Fruit fly (Drosophila melanogaster) whole organism, embryonic: ENCODE results near the gene ND-24.

Experiments
- Abd-B ChIP-seq: fragments of 200-800 bp; sonication (Bioruptor generic); optimal IDR thresholded peaks from 2 replicates; lab custom pipeline; 2018; ENCODE audit warnings: missing biosample characterization, mild to moderate bottlenecking, missing genetic modification characterization, moderate library complexity
- Asciz ChIP-seq: fragments of 200-800 bp; sonication (Bioruptor generic); optimal IDR thresholded peaks from 2 replicates; lab custom pipeline; 2017; ENCODE audit warnings: missing biosample characterization, mild to moderate bottlenecking, missing genetic modification characterization, missing genetic modification reagents
- BEAF-32 ChIP-seq: fragments of 200-800 bp; sonication (Bioruptor generic); optimal IDR thresholded peaks from 3 replicates; lab custom pipeline; 2017; ENCODE audit warnings: missing biosample characterization, missing genetic modification characterization, mild to moderate bottlenecking, moderate library complexity, missing genetic modification reagents
- Bgb ChIP-seq: fragments of 200-800 bp; sonication (Bioruptor generic); IDR thresholded peaks from 2 replicates; pipeline ENCODE4 v1.3.6; 2022; ENCODE audit warnings: missing biosample characterization, missing genetic modification characterization; ENCODE audit not compliant: partially characterized antibody
- BtbVII ChIP-seq: fragments of 200-800 bp; sonication (Bioruptor generic); optimal IDR thresholded peaks from 3 replicates; lab custom pipeline; 2017; ENCODE audit warnings: missing biosample characterization, mild to moderate bottlenecking, missing genetic modification characterization
- C15 ChIP-seq: fragments of 200-800 bp; sonication (Bioruptor generic); IDR thresholded peaks from 3 replicates; pipeline ENCODE4 v1.3.6; 2022; ENCODE audit warnings: missing biosample characterization, missing genetic modification characterization
- CG10959 ChIP-seq: fragments of 200-800 bp; sonication (Bioruptor generic); IDR thresholded peaks from 2 replicates; pipeline ENCODE4 v1.3.6; 2022; ENCODE audit warnings: missing biosample characterization, missing genetic modification characterization
- CG10979 ChIP-seq: fragments of 200-800 bp; sonication (Bioruptor generic); optimal IDR thresholded peaks from 2 replicates; lab custom pipeline; 2018; ENCODE audit warnings: missing biosample characterization, mild to moderate bottlenecking, missing genetic modification characterization, moderate library complexity
- CG11085 ChIP-seq: fragments of 200-800 bp; sonication (Bioruptor generic); IDR thresholded peaks from 2 replicates; pipeline ENCODE4 v1.3.6; 2022; ENCODE audit warnings: missing biosample characterization, missing genetic modification characterization
- CG11398 ChIP-seq: fragments of 200-800 bp; sonication (Bioruptor generic); optimal IDR thresholded peaks from 2 replicates; lab custom pipeline; 2016; ENCODE audit warnings: missing biosample characterization, missing genetic modification characterization
- CG13123 ChIP-seq: fragments of 200-800 bp; sonication (Bioruptor generic); optimal IDR thresholded peaks from 2 replicates; lab custom pipeline; 2016; ENCODE audit warnings: missing biosample characterization, missing genetic modification characterization
- CG14014 ChIP-seq: fragments of 200-800 bp; sonication (Bioruptor generic); IDR thresholded peaks from 2 replicates; pipeline ENCODE4 v1.3.6; 2022; ENCODE audit warnings: missing biosample characterization, missing genetic modification characterization
- CG15073 ChIP-seq: fragments of 200-800 bp; sonication (Bioruptor generic); optimal IDR thresholded peaks from 2 replicates; lab custom pipeline; 2016; ENCODE audit warnings: missing biosample characterization, missing genetic modification characterization
- CG15479 ChIP-seq: fragments of 200-800 bp; sonication (Bioruptor generic); optimal IDR thresholded peaks from 3 replicates; lab custom pipeline; 2019; ENCODE audit warnings: missing biosample characterization, mild to moderate bottlenecking, missing genetic modification characterization, moderate library complexity
- CG15696 ChIP-seq: fragments of 200-800 bp; sonication (Bioruptor generic); optimal IDR thresholded peaks from 2 replicates; lab custom pipeline; 2019; ENCODE audit warnings: missing biosample characterization, mild to moderate bottlenecking, missing genetic modification characterization, moderate library complexity
- CG18262 ChIP-seq: fragments of 200-800 bp; optimal IDR thresholded peaks from 3 replicates; lab custom pipeline; 2019; ENCODE audit warnings: missing biosample characterization, mild to moderate bottlenecking, missing genetic modification characterization, moderate library complexity
- CG30431 ChIP-seq: fragments of 200-800 bp; sonication (Bioruptor generic); optimal IDR thresholded peaks from 2 replicates; lab custom pipeline; 2017; ENCODE audit warnings: missing biosample characterization, missing genetic modification characterization
- CG3726 ChIP-seq: fragments of 200-800 bp; sonication (Bioruptor generic); IDR thresholded peaks from 3 replicates; pipeline ENCODE4, ENCODE4 v1.3.6; 2022; ENCODE audit warnings: missing biosample characterization, missing genetic modification characterization
- CG4282 ChIP-seq: fragments of 200-800 bp; sonication (Bioruptor generic); optimal IDR thresholded peaks from 2 replicates; lab custom pipeline; 2016; ENCODE audit warnings: missing biosample characterization, missing genetic modification characterization
- CG6689 ChIP-seq: fragments of 200-800 bp; sonication (Bioruptor generic); IDR thresholded peaks from 2 replicates; pipeline ENCODE4 v1.3.6; 2022; ENCODE audit warnings: missing biosample characterization, missing genetic modification characterization
- CG6854 ChIP-seq: fragments of 200-800 bp; sonication (Bioruptor generic); optimal IDR thresholded peaks from 3 replicates; lab custom pipeline; 2017; ENCODE audit warnings: missing biosample characterization, mild to moderate bottlenecking, missing genetic modification characterization
- CG7357 ChIP-seq: fragments of 200-800 bp; sonication (Bioruptor generic); IDR thresholded peaks from 3 replicates; pipeline ENCODE4 v1.3.6; 2022; ENCODE audit warnings: missing biosample characterization, missing genetic modification characterization
- CG7556 ChIP-seq: fragments of 200-800 bp; sonication (Bioruptor generic); optimal IDR thresholded peaks from 2 replicates; lab custom pipeline; 2017; ENCODE audit warnings: missing biosample characterization, mild to moderate bottlenecking, missing genetic modification characterization
- CG7987 ChIP-seq: fragments of 200-800 bp; sonication (Bioruptor generic); optimal IDR thresholded peaks from 2 replicates; lab custom pipeline; 2018; ENCODE audit warnings: missing biosample characterization, mild to moderate bottlenecking, missing genetic modification characterization, moderate library complexity
- Dbx ChIP-seq: fragments of 200-800 bp; sonication (Bioruptor generic); IDR thresholded peaks from 3 replicates; pipeline ENCODE4 v1.3.6; 2022; ENCODE audit warnings: missing biosample characterization, missing genetic modification characterization
- Doc2 ChIP-seq: fragments of 200-800 bp; sonication (Bioruptor generic); IDR thresholded peaks from 2 replicates; pipeline ENCODE4 v1.3.6; 2022; ENCODE audit warnings: missing biosample characterization, missing genetic modification characterization
- Drgx ChIP-seq: fragments of 200-800 bp; sonication (Bioruptor generic); IDR thresholded peaks from 2 replicates; pipeline ENCODE4 v1.3.6; 2022; ENCODE audit warnings: missing biosample characterization, missing genetic modification characterization
- Eip74EF ChIP-seq, 2 experiments: fragments of 200-800 bp in 1 of 2; fragments of >200 bp in 1 of 2; sonication (Bioruptor generic) in 1 of 2; optimal IDR thresholded peaks; 2 replicates each; lab custom pipeline; 2017 to 2019; ENCODE audit warnings: missing biosample characterization in 2 of 2, missing genetic modification characterization in 2 of 2, mild to moderate bottlenecking in 1 of 2, moderate library complexity in 1 of 2
- Lim3 ChIP-seq: fragments of 200-800 bp; sonication (Bioruptor generic); IDR thresholded peaks from 2 replicates; pipeline ENCODE4 v1.3.6; 2022; ENCODE audit warnings: missing biosample characterization, missing genetic modification characterization
- MTF-1 ChIP-seq: fragments of 200-800 bp; sonication (Bioruptor generic); optimal IDR thresholded peaks from 2 replicates; lab custom pipeline; 2018; ENCODE audit warnings: missing biosample characterization, mild to moderate bottlenecking, missing genetic modification characterization, borderline replicate concordance
- Max ChIP-seq: fragments of 200-800 bp; sonication (Bioruptor generic); optimal IDR thresholded peaks from 2 replicates; lab custom pipeline; 2016; ENCODE audit warnings: missing biosample characterization, mild to moderate bottlenecking, missing genetic modification characterization
- Med ChIP-seq: fragments of 200-800 bp; sonication (Bioruptor generic); peaks from one replicate; lab custom pipeline; 2016; ENCODE audit warnings: missing biosample characterization, missing genetic modification characterization, mild to moderate bottlenecking, inconsistent platforms, moderate library complexity
- ac ChIP-seq: fragments of 200-800 bp; sonication (Bioruptor generic); optimal IDR thresholded peaks from 3 replicates; lab custom pipeline; 2017; ENCODE audit warnings: missing biosample characterization, mild to moderate bottlenecking, missing genetic modification characterization
- chif ChIP-seq, 2 experiments: fragments of 200-800 bp; sonication (Bioruptor generic); optimal IDR thresholded peaks; 3 replicates each; lab custom pipeline; 2016; ENCODE audit warnings: missing biosample characterization in 2 of 2, missing genetic modification characterization in 2 of 2
- dimm ChIP-seq: fragments of 200-800 bp; sonication (Bioruptor generic); IDR thresholded peaks from 2 replicates; pipeline ENCODE4 v1.3.6; 2022; ENCODE audit warnings: missing biosample characterization, missing genetic modification characterization
- esg ChIP-seq: fragments of 200-800 bp; sonication (Bioruptor generic); conservative IDR thresholded peaks from 2 replicates; pipeline ENCODE4 v1.3.6; 2022; ENCODE audit warnings: missing biosample characterization, missing genetic modification characterization
- exex ChIP-seq: fragments of 200-800 bp; sonication (Bioruptor generic); optimal IDR thresholded peaks from 4 replicates; lab custom pipeline; 2018; ENCODE audit warnings: missing biosample characterization, mild to moderate bottlenecking, missing genetic modification characterization, moderate library complexity
- inv ChIP-seq: fragments of 200-800 bp; sonication (Bioruptor generic); IDR thresholded peaks from 2 replicates; pipeline ENCODE4 v1.3.6; 2022; ENCODE audit warnings: missing biosample characterization, missing genetic modification characterization; ENCODE audit not compliant: partially characterized antibody
- jumu ChIP-seq: fragments of 200-800 bp; sonication (Bioruptor generic); optimal IDR thresholded peaks from 3 replicates; lab custom pipeline; 2016; ENCODE audit warnings: missing biosample characterization, missing genetic modification characterization
- ken ChIP-seq: fragments of 200-800 bp; sonication (Bioruptor generic); IDR thresholded peaks from 3 replicates; pipeline ENCODE4 v1.3.6; 2022; ENCODE audit warnings: missing biosample characterization, missing genetic modification characterization
- klu ChIP-seq: fragments of 200-800 bp; sonication (Bioruptor generic); IDR thresholded peaks from 2 replicates; pipeline ENCODE4 v1.3.6; 2022; ENCODE audit warnings: missing biosample characterization, missing genetic modification characterization
- kni ChIP-seq: fragments of 200-800 bp; sonication (Bioruptor generic); optimal IDR thresholded peaks from 3 replicates; lab custom pipeline; 2017; ENCODE audit warnings: mild to moderate bottlenecking, missing biosample characterization, missing genetic modification reagents, missing genetic modification characterization
- lbe ChIP-seq: fragments of 200-800 bp; sonication (Bioruptor generic); optimal IDR thresholded peaks from 2 replicates; lab custom pipeline; 2016; ENCODE audit warnings: missing biosample characterization, mild to moderate bottlenecking, missing genetic modification characterization
- lmd ChIP-seq: fragments of 200-800 bp; sonication (Bioruptor generic); IDR thresholded peaks from 2 replicates; pipeline ENCODE4 v1.3.6; 2022; ENCODE audit warnings: missing biosample characterization, missing genetic modification characterization
- lov ChIP-seq, 2 experiments: fragments of 200-800 bp in 1 of 2; fragments of >200 bp in 1 of 2; sonication (Bioruptor generic) in 1 of 2; IDR thresholded peaks in 1 of 2; optimal IDR thresholded peaks in 1 of 2; 2 replicates in 1 of 2; 3 replicates in 1 of 2; pipeline versions ENCODE4 v1.3.6 to Lab custom; 2017 to 2022; ENCODE audit warnings: missing biosample characterization in 1 of 2, missing genetic modification characterization in 1 of 2
- pita ChIP-seq: fragments of 200-800 bp; sonication (Bioruptor generic); optimal IDR thresholded peaks from 2 replicates; lab custom pipeline; 2017; ENCODE audit warnings: missing biosample characterization, mild to moderate bottlenecking, missing genetic modification characterization
- pum ChIP-seq: fragments of 200-800 bp; sonication (Bioruptor generic); optimal IDR thresholded peaks from 2 replicates; lab custom pipeline; 2016; ENCODE audit warnings: missing biosample characterization, missing genetic modification characterization
- row ChIP-seq: fragments of 200-800 bp; sonication (Bioruptor generic); IDR thresholded peaks from 3 replicates; pipeline ENCODE4 v1.3.6; 2022; ENCODE audit warnings: missing biosample characterization, missing genetic modification characterization
- schlank ChIP-seq: fragments of 200-800 bp; sonication (Bioruptor generic); optimal IDR thresholded peaks from 2 replicates; lab custom pipeline; 2018; ENCODE audit warnings: missing biosample characterization, mild to moderate bottlenecking, missing genetic modification characterization
- sr ChIP-seq: fragments of 200-800 bp; sonication (Bioruptor generic); IDR thresholded peaks from 3 replicates; pipeline ENCODE4 v1.3.6; 2022; ENCODE audit warnings: missing biosample characterization, missing genetic modification characterization
- twi ChIP-seq: fragments of 200-800 bp; optimal IDR thresholded peaks from 2 replicates; lab custom pipeline; 2019; ENCODE audit warnings: missing biosample characterization, mild to moderate bottlenecking, missing genetic modification characterization, moderate library complexity

Gene ND-24

DNA sequence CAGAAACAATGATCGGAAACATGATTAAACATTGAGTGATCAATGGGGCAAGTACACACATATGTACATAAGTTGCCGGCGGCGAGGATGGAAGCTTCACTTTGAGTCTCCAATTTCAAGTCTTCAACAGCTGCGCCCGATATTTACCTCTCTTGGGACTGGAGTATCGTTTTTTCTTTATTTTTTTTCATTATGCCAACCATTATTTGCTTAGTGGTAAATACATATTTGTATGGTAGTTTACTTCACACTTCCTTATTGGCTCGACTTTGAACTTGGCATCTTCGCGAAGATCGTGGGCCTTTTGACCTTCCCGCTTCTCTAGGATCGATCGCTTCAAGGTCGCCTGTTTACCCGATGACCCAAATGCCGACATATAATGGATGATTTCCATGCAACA is 49.2 kb upstream of the ND-24 start (continued):
- no peak for TF ChIP-seq CG15696 (tag; lab: Kevin White, UChicago)
- peak; percentile 31 for TF ChIP-seq CG6854 (GFP tag; lab: Kevin White, UChicago)
- peak in 1 of 2 experiments; percentile 33 for TF ChIP-seq chif (GFP tag; optimal IDR thresholded peaks at IDR 0.05; lab: Kevin White, UChicago)
- TF ChIP-seq pita (GFP tag; lab: Kevin White, UChicago): no peak
- TF ChIP-seq Doc2 (GFP tag; lab: Robert Waterston, UW): no peak
- no peak for TF ChIP-seq CG15479 (GFP tag; lab: Kevin White, UChicago)
- no peak for TF ChIP-seq schlank (tag; lab: Kevin White, UChicago)
- no peak for TF ChIP-seq CG4282 (GFP tag; lab: Kevin White, UChicago)
- TF ChIP-seq CG14014 (GFP tag; lab: Robert Waterston, UW): peak; percentile 52; the same call in 1 of the 2 replicates
- peak; percentile 86 for TF ChIP-seq Med (GFP tag; lab: Kevin White, UChicago)
- no peak for TF ChIP-seq C15
- no peak for TF ChIP-seq Max (GFP tag; lab: Kevin White, UChicago)
- no peak for TF ChIP-seq CG30431
- TF ChIP-seq CG7987 (GFP tag; lab: Kevin White, UChicago): peak; percentile 7
- no peak for TF ChIP-seq lov (optimal IDR thresholded peaks at IDR 0.05; lab: Kevin White, UChicago)
- TF ChIP-seq lov (GFP tag; IDR thresholded peaks at IDR 0.05; lab: Robert Waterston, UW): no peak
- no peak for TF ChIP-seq lbe
- no peak for TF ChIP-seq row
- TF ChIP-seq jumu (GFP tag; lab: Kevin White, UChicago): no peak
- TF ChIP-seq CG11085: no peak
- TF ChIP-seq Eip74EF (GFP tag; optimal IDR thresholded peaks at IDR 0.05; lab: Kevin White, UChicago): peak in 1 of 2 experiments; percentile 48
- no peak for TF ChIP-seq inv (GFP tag; lab: Robert Waterston, UW)
- TF ChIP-seq Dbx (GFP tag; lab: Robert Waterston, UW): 0 out of 3 replicates have a peak, but pooled peaks have one; percentile 15
- TF ChIP-seq sr (GFP tag; lab: Robert Waterston, UW): peak; percentile 22; the same call in 1 of the 3 replicates
- TF ChIP-seq Bgb: no peak
- TF ChIP-seq exex: no peak
- TF ChIP-seq CG7556: no peak
- TF ChIP-seq ac: no peak
- TF ChIP-seq BtbVII (GFP tag; lab: Kevin White, UChicago): peak; percentile 41
- TF ChIP-seq CG3726 (GFP tag; lab: Robert Waterston, UW): 0 out of 3 replicates have a peak, but pooled peaks have one; percentile 42
- TF ChIP-seq Abd-B (GFP tag; lab: Kevin White, UChicago): no peak
- TF ChIP-seq CG6689: no peak
- TF ChIP-seq CG18262 (tag; lab: Kevin White, UChicago): no peak
- TF ChIP-seq BEAF-32: no peak
- TF ChIP-seq Asciz: peak; percentile 61
- no peak for TF ChIP-seq Lim3 (GFP tag; lab: Robert Waterston, UW)
- TF ChIP-seq twi: no peak
- TF ChIP-seq CG13123 (GFP tag; lab: Kevin White, UChicago): peak; percentile 40
- no peak for TF ChIP-seq Drgx (GFP tag; lab: Robert Waterston, UW)
- TF ChIP-seq CG11398 (GFP tag; lab: Kevin White, UChicago): peak; percentile 57
- TF ChIP-seq klu (GFP tag; lab: Robert Waterston, UW): no peak
- peak; percentile 12 for TF ChIP-seq MTF-1 (GFP tag; lab: Kevin White, UChicago)
- TF ChIP-seq kni (GFP tag; lab: Kevin White, UChicago): no peak
- TF ChIP-seq CG15073 (GFP tag; lab: Kevin White, UChicago): no peak
- TF ChIP-seq CG10979 (tag; lab: Kevin White, UChicago): no peak
- no peak for TF ChIP-seq esg (GFP tag; lab: Robert Waterston, UW)
- no peak for TF ChIP-seq CG7357
- no peak for TF ChIP-seq dimm (GFP tag; lab: Robert Waterston, UW)
- no peak for TF ChIP-seq CG10959 (GFP tag; lab: Robert Waterston, UW)
- no peak for TF ChIP-seq ken
- no peak for TF ChIP-seq pum (GFP tag; lab: Kevin White, UChicago)
- no peak for TF ChIP-seq lmd (GFP tag; lab: Robert Waterston, UW)
